Fruit fly (Drosophila melanogaster) whole organism, embryonic: Measurements from ENCODE around the gene CG11664.

Experiments
- ATbp ChIP-seq: fragments of 200-800 bp; sonication (Bioruptor generic); optimal IDR thresholded peaks from 2 replicates; lab custom pipeline; 2017; ENCODE audit warnings: missing biosample characterization, mild to moderate bottlenecking, missing genetic modification characterization, missing genetic modification reagents
- Adf1 ChIP-seq: fragments of 200-800 bp; sonication (Bioruptor generic); IDR thresholded peaks from 2 replicates; pipeline ENCODE4 v1.3.6; 2022; ENCODE audit warnings: missing biosample characterization, missing genetic modification characterization
- CG10366 ChIP-seq: fragments of 200-800 bp; sonication (Bioruptor generic); IDR thresholded peaks from 2 replicates; pipeline ENCODE4 v1.3.6; 2022; ENCODE audit warnings: missing biosample characterization, missing genetic modification characterization
- CG10959 ChIP-seq: fragments of 200-800 bp; sonication (Bioruptor generic); IDR thresholded peaks from 2 replicates; pipeline ENCODE4 v1.3.6; 2022; ENCODE audit warnings: missing biosample characterization, missing genetic modification characterization
- CG11247 ChIP-seq: fragments of 200-800 bp; sonication (Bioruptor generic); IDR thresholded peaks from 2 replicates; pipeline ENCODE4 v1.3.6; 2022; ENCODE audit warnings: missing biosample characterization, missing genetic modification characterization
- CG12744 ChIP-seq: fragments of 200-800 bp; sonication (Bioruptor generic); optimal IDR thresholded peaks from 2 replicates; lab custom pipeline; 2016; ENCODE audit warnings: missing biosample characterization, missing genetic modification characterization
- CG12769 ChIP-seq: fragments of 200-800 bp; sonication (Bioruptor generic); optimal IDR thresholded peaks from 2 replicates; lab custom pipeline; 2019; ENCODE audit warnings: missing biosample characterization, mild to moderate bottlenecking, missing genetic modification characterization, moderate library complexity
- CG15479 ChIP-seq: fragments of 200-800 bp; sonication (Bioruptor generic); optimal IDR thresholded peaks from 3 replicates; lab custom pipeline; 2019; ENCODE audit warnings: missing biosample characterization, mild to moderate bottlenecking, missing genetic modification characterization, moderate library complexity
- CG1792 ChIP-seq: fragments of 200-800 bp; sonication (Bioruptor generic); optimal IDR thresholded peaks from 2 replicates; lab custom pipeline; 2016; ENCODE audit warnings: missing biosample characterization, missing genetic modification characterization
- CG2120 ChIP-seq: fragments of 200-800 bp; sonication (Bioruptor generic); optimal IDR thresholded peaks from 3 replicates; lab custom pipeline; 2016; ENCODE audit warnings: missing biosample characterization, missing genetic modification characterization
- CG2875 ChIP-seq: fragments of 200-800 bp; sonication (Bioruptor generic); optimal IDR thresholded peaks from 2 replicates; lab custom pipeline; 2017; ENCODE audit warnings: missing biosample characterization, mild to moderate bottlenecking, missing genetic modification characterization, missing genetic modification reagents
- CG3163 ChIP-seq: fragments of 200-800 bp; sonication (Bioruptor generic); optimal IDR thresholded peaks from 3 replicates; lab custom pipeline; 2016; ENCODE audit warnings: missing biosample characterization, missing genetic modification characterization
- CG42726 ChIP-seq: fragments of 200-800 bp; sonication (Bioruptor generic); IDR thresholded peaks from 2 replicates; pipeline ENCODE4 v1.3.6; 2022; ENCODE audit warnings: missing biosample characterization, missing genetic modification characterization; ENCODE audit not compliant: partially characterized antibody
- CG4707 ChIP-seq: fragments of 200-800 bp; sonication (Bioruptor generic); optimal IDR thresholded peaks from 2 replicates; lab custom pipeline; 2018; ENCODE audit warnings: missing biosample characterization, mild to moderate bottlenecking, missing genetic modification characterization, moderate library complexity
- CG5180 ChIP-seq: fragments of 200-800 bp; sonication (Bioruptor generic); optimal IDR thresholded peaks from 3 replicates; lab custom pipeline; 2017; ENCODE audit warnings: missing biosample characterization, missing genetic modification characterization, mild to moderate bottlenecking, moderate library complexity, missing genetic modification reagents
- CG5245 ChIP-seq: fragments of 200-800 bp; sonication (Bioruptor generic); optimal IDR thresholded peaks from 3 replicates; lab custom pipeline; 2016; ENCODE audit warnings: missing biosample characterization, missing genetic modification characterization
- CG7271 ChIP-seq: fragments of 200-800 bp; sonication (Bioruptor generic); optimal IDR thresholded peaks from 2 replicates; lab custom pipeline; 2018; ENCODE audit warnings: missing biosample characterization, mild to moderate bottlenecking, missing genetic modification characterization, moderate library complexity
- CG9797 ChIP-seq: fragments of 200-800 bp; sonication (Bioruptor generic); optimal IDR thresholded peaks from 3 replicates; lab custom pipeline; 2018; ENCODE audit warnings: missing biosample characterization, mild to moderate bottlenecking, missing genetic modification characterization
- Dip2 ChIP-seq: fragments of 200-800 bp; sonication (Bioruptor generic); IDR thresholded peaks from 2 replicates; pipeline ENCODE4 v1.3.6; 2022; ENCODE audit warnings: missing biosample characterization, missing genetic modification characterization
- E2f2 ChIP-seq: fragments of 200-800 bp; sonication (Bioruptor generic); IDR thresholded peaks from 2 replicates; pipeline ENCODE4 v1.3.6; 2022; ENCODE audit warnings: missing biosample characterization, missing genetic modification characterization
- Ets65A ChIP-seq: fragments of 200-800 bp; sonication (Bioruptor generic); peaks from one replicate; lab custom pipeline; 2016; ENCODE audit warnings: missing biosample characterization, missing genetic modification characterization
- H15 ChIP-seq: fragments of 200-800 bp; sonication (Bioruptor generic); IDR thresholded peaks from 3 replicates; pipeline ENCODE4 v1.3.6; 2022; ENCODE audit warnings: missing biosample characterization, missing genetic modification characterization
- HLH54F ChIP-seq: fragments of 200-800 bp; sonication (Bioruptor generic); optimal IDR thresholded peaks from 3 replicates; lab custom pipeline; 2016; ENCODE audit warnings: missing biosample characterization, missing genetic modification characterization
- Hmr ChIP-seq: fragments of 200-800 bp; sonication (Bioruptor generic); optimal IDR thresholded peaks from 3 replicates; lab custom pipeline; 2017; ENCODE audit warnings: mild to moderate bottlenecking, missing biosample characterization, missing genetic modification reagents, missing genetic modification characterization
- Med ChIP-seq: fragments of 200-800 bp; sonication (Bioruptor generic); peaks from one replicate; lab custom pipeline; 2016; ENCODE audit warnings: missing biosample characterization, missing genetic modification characterization, mild to moderate bottlenecking, inconsistent platforms, moderate library complexity
- Mes4 ChIP-seq: fragments of 200-800 bp; sonication (Bioruptor generic); optimal IDR thresholded peaks from 2 replicates; lab custom pipeline; 2016; ENCODE audit warnings: missing biosample characterization, missing genetic modification characterization
- Nf-YB ChIP-seq: fragments of 200-800 bp; sonication (Bioruptor generic); optimal IDR thresholded peaks from 3 replicates; lab custom pipeline; 2019; ENCODE audit warnings: missing biosample characterization, mild to moderate bottlenecking, missing genetic modification characterization, moderate library complexity
- Six4 ChIP-seq: fragments of 200-800 bp; sonication (Bioruptor generic); optimal IDR thresholded peaks from 2 replicates; lab custom pipeline; 2016; ENCODE audit warnings: missing biosample characterization, missing genetic modification characterization
- Sry-δ ChIP-seq: fragments of 200-800 bp; sonication (Bioruptor generic); optimal IDR thresholded peaks from 2 replicates; lab custom pipeline; 2016; ENCODE audit warnings: missing biosample characterization, missing genetic modification characterization
- ac ChIP-seq: fragments of 200-800 bp; sonication (Bioruptor generic); optimal IDR thresholded peaks from 3 replicates; lab custom pipeline; 2017; ENCODE audit warnings: missing biosample characterization, mild to moderate bottlenecking, missing genetic modification characterization
- aop ChIP-seq: fragments of 200-800 bp; sonication (Bioruptor generic); IDR thresholded peaks from 2 replicates; pipeline ENCODE4 v1.3.6; 2022; ENCODE audit warnings: missing biosample characterization, missing genetic modification characterization
- ash1 ChIP-seq: fragments of 200-800 bp; sonication (Bioruptor generic); optimal IDR thresholded peaks from 2 replicates; lab custom pipeline; 2018; ENCODE audit warnings: missing biosample characterization, mild to moderate bottlenecking, missing genetic modification characterization
- cas ChIP-seq: fragments of 200-800 bp; sonication (Bioruptor generic); IDR thresholded peaks from 2 replicates; pipeline ENCODE4 v1.3.6; 2022; ENCODE audit warnings: missing biosample characterization, missing genetic modification characterization
- chn ChIP-seq: fragments of 200-800 bp; sonication (Bioruptor generic); optimal IDR thresholded peaks from 2 replicates; lab custom pipeline; 2016; ENCODE audit warnings: missing biosample characterization, missing genetic modification characterization
- emc ChIP-seq: fragments of 200-800 bp; sonication (Bioruptor generic); optimal IDR thresholded peaks from 2 replicates; lab custom pipeline; 2016; ENCODE audit warnings: missing biosample characterization, missing genetic modification characterization
- ftz-f1 ChIP-seq: fragments of 200-800 bp; sonication (Bioruptor generic); optimal IDR thresholded peaks from 2 replicates; lab custom pipeline; 2016; ENCODE audit warnings: missing biosample characterization, missing genetic modification characterization
- gcm2 ChIP-seq: fragments of 200-800 bp; sonication (Bioruptor generic); optimal IDR thresholded peaks from 2 replicates; lab custom pipeline; 2016; ENCODE audit warnings: missing biosample characterization, missing genetic modification characterization
- gem ChIP-seq: fragments of 200-800 bp; sonication (Bioruptor generic); optimal IDR thresholded peaks from 2 replicates; lab custom pipeline; 2019; ENCODE audit warnings: missing biosample characterization, mild to moderate bottlenecking, missing genetic modification characterization, moderate library complexity
- gsb-n ChIP-seq: fragments of 200-800 bp; sonication (Bioruptor generic); optimal IDR thresholded peaks from 3 replicates; lab custom pipeline; 2018; ENCODE audit warnings: missing biosample characterization, mild to moderate bottlenecking, missing genetic modification characterization
- peb ChIP-seq: fragments of 200-800 bp; sonication (Bioruptor generic); IDR thresholded peaks from 2 replicates; pipeline ENCODE4 v1.3.6; 2022; ENCODE audit warnings: missing biosample characterization, missing genetic modification characterization
- pum ChIP-seq: fragments of 200-800 bp; sonication (Bioruptor generic); optimal IDR thresholded peaks from 2 replicates; lab custom pipeline; 2016; ENCODE audit warnings: missing biosample characterization, missing genetic modification characterization
- sob ChIP-seq: fragments of 200-800 bp; sonication (Bioruptor generic); IDR thresholded peaks from 2 replicates; pipeline ENCODE4 v1.3.6; 2022; ENCODE audit warnings: missing biosample characterization, missing genetic modification characterization
- tin ChIP-seq: fragments of 200-800 bp; sonication (Bioruptor generic); optimal IDR thresholded peaks from 3 replicates; lab custom pipeline; 2016; ENCODE audit warnings: missing biosample characterization, missing genetic modification characterization
- tio ChIP-seq: fragments of 200-800 bp; sonication (Bioruptor generic); optimal IDR thresholded peaks from 2 replicates; lab custom pipeline; 2017; ENCODE audit warnings: missing biosample characterization, missing genetic modification characterization, inconsistent platforms
- wek ChIP-seq: fragments of 200-800 bp; sonication (Bioruptor generic); optimal IDR thresholded peaks from 3 replicates; lab custom pipeline; 2018; ENCODE audit warnings: missing biosample characterization, mild to moderate bottlenecking, missing genetic modification characterization, moderate library complexity

Gene CG11664

DNA sequence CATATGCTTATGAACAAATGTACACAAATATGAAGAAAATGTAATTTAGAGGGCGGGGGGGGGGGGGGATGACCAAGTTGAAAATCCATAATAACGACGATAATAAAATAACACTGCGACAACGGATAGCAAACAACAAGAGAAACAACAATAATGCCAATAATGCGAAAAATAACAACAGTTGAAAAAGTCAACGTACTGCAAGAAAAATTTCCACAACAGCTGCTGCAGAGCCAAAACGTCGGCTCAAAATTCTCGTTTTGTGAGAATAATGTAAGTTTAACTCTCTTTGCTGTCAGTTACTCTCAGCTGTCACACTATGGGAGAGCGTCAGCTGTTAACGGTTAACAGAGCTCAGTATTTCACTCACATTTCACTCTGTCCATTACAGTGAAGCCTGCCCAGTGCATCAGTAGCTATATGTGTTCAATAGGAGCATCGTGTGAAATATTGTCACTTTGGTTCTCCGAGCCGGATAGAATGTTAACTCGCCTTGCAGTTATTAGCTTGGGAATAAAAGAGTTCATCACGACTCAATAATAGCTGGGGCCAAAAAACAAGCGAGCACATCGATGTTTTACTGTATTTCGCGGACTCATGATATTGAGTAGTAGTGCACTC lies 25.3 kb downstream of the CG11664 start (continued):
- TF ChIP-seq chn (GFP tag; lab: Kevin White, UChicago) (peak; percentile 78), CG11247 (peak; percentile 73), emc (GFP tag; lab: Kevin White, UChicago) (peak; percentile 48), CG10959 (peak; percentile 48), Six4 (GFP tag; lab: Kevin White, UChicago) (peak; percentile 60), tio (peak; percentile 38), wek (GFP tag; lab: Kevin White, UChicago) (peak; percentile 53), CG1792 (GFP tag; lab: Kevin White, UChicago) (peak; percentile 42), Med (peak; percentile 98), Mes4 (GFP tag; lab: Kevin White, UChicago) (peak; percentile 65), CG12769 (peak; percentile 90), ftz-f1 (GFP tag; lab: Kevin White, UChicago) (no peak), CG10366 (GFP tag; lab: Robert Waterston, UW) (peak; percentile 75), cas (GFP tag; lab: Robert Waterston, UW) (no peak), Dip2 (GFP tag; lab: Robert Waterston, UW) (no peak), gcm2 (GFP tag; lab: Kevin White, UChicago) (peak; percentile 37), CG3163 (peak; percentile 16), sob (peak; percentile 83), CG9797 (GFP tag; lab: Kevin White, UChicago) (no peak), CG4707 (peak; percentile 54), pum (GFP tag; lab: Kevin White, UChicago) (peak; percentile 84), Sry-δ (GFP tag; lab: Kevin White, UChicago) (peak; percentile 33), gem (tag; lab: Kevin White, UChicago) (peak; percentile 86), ATbp (GFP tag; lab: Kevin White, UChicago) (peak; percentile 77), CG5180 (GFP tag; lab: Kevin White, UChicago) (peak; percentile 74), aop (no peak), Adf1 (GFP tag; lab: Robert Waterston, UW) (peak; percentile 33; the same call in 1 of the 2 replicates), tin (GFP tag; lab: Kevin White, UChicago) (peak; percentile 68), ac (peak; percentile 31), Nf-YB (GFP tag; lab: Kevin White, UChicago) (peak; percentile 42), E2f2 (GFP tag; lab: Robert Waterston, UW) (peak; percentile 56), Hmr (peak; percentile 82), CG2120 (GFP tag; lab: Kevin White, UChicago) (peak; percentile 82), ash1 (GFP tag; lab: Kevin White, UChicago) (no peak), H15 (GFP tag; lab: Robert Waterston, UW) (peak; percentile 67; the same call in 2 of the 3 replicates), CG12744 (GFP tag; lab: Kevin White, UChicago) (peak; percentile 58), gsb-n (tag; lab: Kevin White, UChicago) (peak; percentile 56), CG5245 (GFP tag; lab: Kevin White, UChicago) (peak; percentile 43), CG15479 (GFP tag; lab: Kevin White, UChicago) (no peak), CG7271 (tag; lab: Kevin White, UChicago) (no peak), HLH54F (GFP tag; lab: Kevin White, UChicago) (peak; percentile 77), CG2875 (GFP tag; lab: Kevin White, UChicago) (peak; percentile 53), peb (GFP tag; lab: Robert Waterston, UW) (peak; percentile 39; the same call in 1 of the 2 replicates), CG42726 (GFP tag; lab: Robert Waterston, UW) (no peak), Ets65A (peak; percentile 98)
